Worm (Caenorhabditis elegans) whole organism, mixed stage, embryonic: Measurements from ENCODE around the gene T01H3.2.
A peak's percentile ranks its signal among the peaks of the same experiment; 100 is the strongest.

Source experiments
- ceh-83 ChIP-seq: fragments of 200-800 bp; sonication (Bioruptor generic); optimal IDR thresholded peaks from 2 replicates; lab custom pipeline; 2018; ENCODE audit warnings: mild to moderate bottlenecking, missing genetic modification characterization, missing compliant biosample characterization
- ces-1 ChIP-seq: fragments of 150-350 bp; optimal IDR thresholded peaks from 2 replicates; lab custom pipeline; 2014; ENCODE audit warnings: missing biosample characterization, missing genetic modification reagents, missing genetic modification characterization
- ham-2 ChIP-seq: fragments of 200-800 bp; sonication (Bioruptor generic); optimal IDR thresholded peaks from 2 replicates; lab custom pipeline; 2018; ENCODE audit warnings: mild to moderate bottlenecking, missing genetic modification characterization, missing compliant biosample characterization
- hlh-1 ChIP-seq: fragments of 150-350 bp; optimal IDR thresholded peaks from 2 replicates; lab custom pipeline; 2014; ENCODE audit warnings: missing biosample characterization, missing genetic modification reagents, missing genetic modification characterization
- mep-1 ChIP-seq: fragments of 150-350 bp; optimal IDR thresholded peaks from 2 replicates; lab custom pipeline; 2017; ENCODE audit warnings: missing biosample characterization, missing genetic modification reagents, missing genetic modification characterization, inconsistent platforms
- nhr-237 ChIP-seq: fragments of 150-350 bp; optimal IDR thresholded peaks from 2 replicates; lab custom pipeline; 2014; ENCODE audit warnings: missing biosample characterization, missing genetic modification characterization
- unc-39 ChIP-seq: fragments of 150-350 bp; optimal IDR thresholded peaks from 2 replicates; lab custom pipeline; 2014; ENCODE audit warnings: missing biosample characterization, missing genetic modification characterization
- unc-62 ChIP-seq: fragments of 150-350 bp; optimal IDR thresholded peaks from 2 replicates; lab custom pipeline; 2014; ENCODE audit warnings: missing biosample characterization, missing genetic modification reagents, missing genetic modification characterization

DNA sequence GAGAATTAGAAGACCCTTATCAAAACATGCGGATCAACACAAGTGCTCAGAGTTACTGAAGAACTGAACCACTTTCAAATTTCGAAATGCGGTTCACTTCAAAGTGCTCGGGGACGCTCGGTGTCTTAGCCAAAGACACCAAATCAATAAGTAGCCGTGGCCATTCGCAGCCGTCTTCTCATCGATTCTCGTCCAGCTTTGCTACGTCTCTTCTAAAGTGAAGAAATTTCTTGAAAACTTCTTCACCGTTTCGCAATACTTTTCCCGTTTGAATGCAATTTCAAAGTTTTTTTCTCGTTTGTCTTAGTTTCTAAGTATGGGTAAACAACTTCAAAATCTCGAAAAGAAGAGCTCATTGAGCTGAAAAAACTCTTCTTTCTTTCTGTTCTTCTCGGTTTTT is 7.1 kb upstream of the T01H3.2 start:
- TF ChIP-seq ceh-83 (GFP tag; lab: Kevin White, UChicago) (no peak), hlh-1 (no peak), ces-1 (GFP tag; lab: Kevin White, UChicago) (peak; percentile 65), mep-1 (tag; lab: Kevin White, UChicago) (no peak), ham-2 (GFP tag; lab: Kevin White, UChicago) (no peak), nhr-237 (no peak), unc-39 (tag; lab: Kevin White, UChicago) (no peak), unc-62 (GFP tag; lab: Kevin White, UChicago) (no peak)
